Fruit fly (Drosophila melanogaster) whole organism: Measurements from ENCODE around the gene mew.

Experiments
- CG8478 ChIP-seq: fragments of >200 bp; optimal IDR thresholded peaks from 2 replicates; lab custom pipeline; 2018; ENCODE audit warnings: inconsistent platforms
- Dll ChIP-seq: fragments of >200 bp; optimal IDR thresholded peaks from 2 replicates; lab custom pipeline; 2017
- EcR ChIP-seq, 2 experiments: fragments of >200 bp; optimal IDR thresholded peaks; 2 replicates each; lab custom pipeline; 2017; ENCODE audit warnings: missing biosample characterization in 2 of 2, missing genetic modification characterization in 2 of 2, missing genetic modification reagents in 2 of 2
- pan ChIP-seq: fragments of >200 bp; optimal IDR thresholded peaks from 2 replicates; lab custom pipeline; 2017
- psq ChIP-seq: fragments of >200 bp; optimal IDR thresholded peaks from 2 replicates; lab custom pipeline; 2017

DNA sequence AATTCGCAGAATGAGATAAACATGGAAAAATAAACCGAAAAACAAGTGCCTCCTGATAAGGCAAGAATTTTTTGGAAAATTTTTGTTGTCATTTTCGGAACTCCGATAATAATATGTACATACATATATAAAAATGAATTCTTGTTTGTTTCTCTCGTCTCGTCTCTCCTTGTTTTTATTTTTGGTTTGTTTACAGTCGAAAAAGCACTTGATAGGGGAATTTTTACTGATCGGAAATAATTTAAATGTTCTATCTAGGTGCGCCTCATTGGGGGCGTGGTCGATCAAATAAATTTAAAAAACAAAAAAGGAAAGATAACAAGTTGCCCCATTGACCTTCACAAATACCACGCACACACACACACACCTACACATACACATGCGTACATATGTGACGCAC, 24.4 kb upstream of the mew start:
- TF ChIP-seq pan (no peak), CG8478 (lab: Kevin White, UChicago) (no peak), psq (lab: Kevin White, UChicago) (no peak), Dll (lab: Kevin White, UChicago) (no peak), EcR (GFP tag; optimal IDR thresholded peaks at IDR 0.05; lab: Kevin White, UChicago) (no peak)
